Fruit fly (Drosophila melanogaster) whole organism, embryonic: ENCODE results near the gene Exo70.

ENCODE experiments used
- Bdp1 ChIP-seq: fragments of 200-800 bp; sonication (Bioruptor generic); optimal IDR thresholded peaks from 3 replicates; lab custom pipeline; 2016; ENCODE audit warnings: missing biosample characterization, missing genetic modification characterization
- BtbVII ChIP-seq: fragments of 200-800 bp; sonication (Bioruptor generic); optimal IDR thresholded peaks from 3 replicates; lab custom pipeline; 2017; ENCODE audit warnings: missing biosample characterization, mild to moderate bottlenecking, missing genetic modification characterization
- CG1024 ChIP-seq: fragments of 200-800 bp; sonication (Bioruptor generic); IDR thresholded peaks from 2 replicates; pipeline ENCODE4 v1.3.6; 2022; ENCODE audit warnings: missing biosample characterization, missing genetic modification characterization
- CG10274 ChIP-seq: fragments of 200-800 bp; sonication (Bioruptor generic); optimal IDR thresholded peaks from 3 replicates; lab custom pipeline; 2017; ENCODE audit warnings: missing biosample characterization, mild to moderate bottlenecking, missing genetic modification characterization
- CG10462 ChIP-seq: fragments of 200-800 bp; sonication (Bioruptor generic); optimal IDR thresholded peaks from 2 replicates; lab custom pipeline; 2016; ENCODE audit warnings: missing biosample characterization, missing genetic modification characterization
- CG10654 ChIP-seq: fragments of 200-800 bp; sonication (Bioruptor generic); optimal IDR thresholded peaks from 2 replicates; lab custom pipeline; 2016; ENCODE audit warnings: missing biosample characterization, missing genetic modification characterization
- CG11504 ChIP-seq: fragments of 200-800 bp; sonication (Bioruptor generic); optimal IDR thresholded peaks from 3 replicates; lab custom pipeline; 2019; ENCODE audit warnings: missing biosample characterization, mild to moderate bottlenecking, missing genetic modification characterization, moderate library complexity
- CG1602 ChIP-seq: fragments of 200-800 bp; sonication (Bioruptor generic); optimal IDR thresholded peaks from 3 replicates; lab custom pipeline; 2016; ENCODE audit warnings: missing biosample characterization, missing genetic modification characterization
- CG18619 ChIP-seq: fragments of 200-800 bp; sonication (Bioruptor generic); optimal IDR thresholded peaks from 3 replicates; lab custom pipeline; 2017; ENCODE audit warnings: missing biosample characterization, mild to moderate bottlenecking, missing genetic modification characterization
- CG2199 ChIP-seq: fragments of 200-800 bp; sonication (Bioruptor generic); IDR thresholded peaks from 3 replicates; pipeline ENCODE4 v1.3.6; 2022; ENCODE audit warnings: missing biosample characterization, missing genetic modification characterization
- CG2202 ChIP-seq: fragments of 200-800 bp; sonication (Bioruptor generic); optimal IDR thresholded peaks from 2 replicates; lab custom pipeline; 2018; ENCODE audit warnings: missing biosample characterization, mild to moderate bottlenecking, missing genetic modification characterization
- CG3163 ChIP-seq: fragments of 200-800 bp; sonication (Bioruptor generic); optimal IDR thresholded peaks from 3 replicates; lab custom pipeline; 2016; ENCODE audit warnings: missing biosample characterization, missing genetic modification characterization
- CG34422 ChIP-seq: fragments of 200-800 bp; sonication (Bioruptor generic); IDR thresholded peaks from 3 replicates; pipeline ENCODE4 v1.3.6; 2022; ENCODE audit warnings: missing biosample characterization, missing genetic modification characterization
- CG4424 ChIP-seq: fragments of 200-800 bp; sonication (Bioruptor generic); optimal IDR thresholded peaks from 3 replicates; lab custom pipeline; 2016; ENCODE audit warnings: missing biosample characterization, missing genetic modification characterization
- CG5245 ChIP-seq: fragments of 200-800 bp; sonication (Bioruptor generic); optimal IDR thresholded peaks from 3 replicates; lab custom pipeline; 2016; ENCODE audit warnings: missing biosample characterization, missing genetic modification characterization
- CG8089 ChIP-seq: fragments of 200-800 bp; sonication (Bioruptor generic); optimal IDR thresholded peaks from 3 replicates; lab custom pipeline; 2016; ENCODE audit warnings: missing biosample characterization, missing genetic modification characterization
- Camta ChIP-seq: fragments of 200-800 bp; sonication (Bioruptor generic); optimal IDR thresholded peaks from 2 replicates; lab custom pipeline; 2016; ENCODE audit warnings: missing biosample characterization, missing genetic modification characterization
- Chrac-16 ChIP-seq: fragments of 200-800 bp; sonication (Bioruptor generic); optimal IDR thresholded peaks from 3 replicates; lab custom pipeline; 2016; ENCODE audit warnings: missing biosample characterization, missing genetic modification characterization
- CkIIα-i1 ChIP-seq: fragments of 200-800 bp; sonication (Bioruptor generic); IDR thresholded peaks from 2 replicates; pipeline ENCODE4 v1.3.6; 2022; ENCODE audit warnings: missing biosample characterization, missing genetic modification characterization
- Deaf1 ChIP-seq: fragments of 200-800 bp; optimal IDR thresholded peaks from 3 replicates; lab custom pipeline; 2019; ENCODE audit warnings: missing biosample characterization, mild to moderate bottlenecking, missing genetic modification characterization, moderate library complexity
- Dref ChIP-seq: fragments of 200-800 bp; sonication (Bioruptor generic); IDR thresholded peaks from 2 replicates; pipeline ENCODE4 v1.3.6; 2022; ENCODE audit warnings: missing biosample characterization, missing genetic modification characterization
- Eip74EF ChIP-seq, 2 experiments: fragments of 200-800 bp in 1 of 2; fragments of >200 bp in 1 of 2; sonication (Bioruptor generic) in 1 of 2; optimal IDR thresholded peaks; 2 replicates each; lab custom pipeline; 2017 to 2019; ENCODE audit warnings: missing biosample characterization in 2 of 2, missing genetic modification characterization in 2 of 2, mild to moderate bottlenecking in 1 of 2, moderate library complexity in 1 of 2
- MESR4 ChIP-seq: fragments of 200-800 bp; sonication (Bioruptor generic); optimal IDR thresholded peaks from 2 replicates; lab custom pipeline; 2018; ENCODE audit warnings: missing biosample characterization, mild to moderate bottlenecking, missing genetic modification characterization, moderate library complexity
- Mes4 ChIP-seq: fragments of 200-800 bp; sonication (Bioruptor generic); optimal IDR thresholded peaks from 2 replicates; lab custom pipeline; 2016; ENCODE audit warnings: missing biosample characterization, missing genetic modification characterization
- Neu2 ChIP-seq: fragments of 200-800 bp; sonication (Bioruptor generic); optimal IDR thresholded peaks from 3 replicates; lab custom pipeline; 2016; ENCODE audit warnings: missing biosample characterization, missing genetic modification characterization, borderline replicate concordance
- Nf-YA ChIP-seq: fragments of 200-800 bp; sonication (Bioruptor generic); IDR thresholded peaks from 2 replicates; pipeline ENCODE4 v1.3.6; 2022; ENCODE audit warnings: missing biosample characterization, missing genetic modification characterization
- Nf-YC ChIP-seq: fragments of 200-800 bp; optimal IDR thresholded peaks from 3 replicates; lab custom pipeline; 2019; ENCODE audit warnings: missing biosample characterization, mild to moderate bottlenecking, missing genetic modification characterization, moderate library complexity
- Oli ChIP-seq: fragments of 200-800 bp; sonication (Bioruptor generic); optimal IDR thresholded peaks from 2 replicates; lab custom pipeline; 2018; ENCODE audit warnings: missing biosample characterization, mild to moderate bottlenecking, missing genetic modification characterization, moderate library complexity
- Stat92E ChIP-seq, 3 experiments: fragments of >200 bp in 2 of 3; fragments of 200-800 bp in 1 of 3; sonication (Bioruptor generic) in 1 of 3; optimal IDR thresholded peaks; 2 replicates each; lab custom pipeline; 2017 to 2019; ENCODE audit warnings: missing biosample characterization in 3 of 3, missing genetic modification characterization in 3 of 3, mild to moderate bottlenecking in 1 of 3, moderate library complexity in 1 of 3
- ash1 ChIP-seq: fragments of 200-800 bp; sonication (Bioruptor generic); optimal IDR thresholded peaks from 2 replicates; lab custom pipeline; 2018; ENCODE audit warnings: missing biosample characterization, mild to moderate bottlenecking, missing genetic modification characterization
- bowl ChIP-seq: fragments of 200-800 bp; sonication (Bioruptor generic); IDR thresholded peaks from 2 replicates; pipeline ENCODE4 v1.3.6; 2022; ENCODE audit warnings: missing biosample characterization, missing genetic modification characterization
- croc ChIP-seq: fragments of 200-800 bp; sonication (Bioruptor generic); conservative IDR thresholded peaks from 3 replicates; pipeline ENCODE4 v1.3.6; 2022; ENCODE audit warnings: missing biosample characterization, missing genetic modification characterization
- dan ChIP-seq: fragments of 200-800 bp; sonication (Bioruptor generic); IDR thresholded peaks from 2 replicates; pipeline ENCODE4 v1.3.6; 2022; ENCODE audit warnings: missing biosample characterization, missing genetic modification characterization
- fru ChIP-seq: fragments of >200 bp; optimal IDR thresholded peaks from 2 replicates; lab custom pipeline; 2017
- gcm ChIP-seq: fragments of 200-800 bp; sonication (Bioruptor generic); optimal IDR thresholded peaks from 2 replicates; lab custom pipeline; 2019; ENCODE audit warnings: missing biosample characterization, mild to moderate bottlenecking, missing genetic modification characterization, moderate library complexity
- gem ChIP-seq: fragments of 200-800 bp; sonication (Bioruptor generic); optimal IDR thresholded peaks from 2 replicates; lab custom pipeline; 2019; ENCODE audit warnings: missing biosample characterization, mild to moderate bottlenecking, missing genetic modification characterization, moderate library complexity
- gro ChIP-seq: fragments of 200-800 bp; sonication (Bioruptor generic); optimal IDR thresholded peaks from 2 replicates; lab custom pipeline; 2016; ENCODE audit warnings: missing biosample characterization, missing genetic modification characterization
- gsb-n ChIP-seq: fragments of 200-800 bp; sonication (Bioruptor generic); optimal IDR thresholded peaks from 3 replicates; lab custom pipeline; 2018; ENCODE audit warnings: missing biosample characterization, mild to moderate bottlenecking, missing genetic modification characterization
- hb ChIP-seq: fragments of 200-800 bp; sonication (Bioruptor generic); IDR thresholded peaks from 3 replicates; pipeline ENCODE4 v1.3.6; 2022; ENCODE audit warnings: missing biosample characterization, missing genetic modification characterization; ENCODE audit not compliant: partially characterized antibody
- hth ChIP-seq: fragments of >200 bp; optimal IDR thresholded peaks from 2 replicates; lab custom pipeline; 2017; ENCODE audit warnings: inconsistent platforms
- mam ChIP-seq: fragments of 200-800 bp; sonication (Bioruptor generic); optimal IDR thresholded peaks from 3 replicates; lab custom pipeline; 2016; ENCODE audit warnings: missing biosample characterization, missing genetic modification characterization
- mld ChIP-seq: fragments of 200-800 bp; sonication (Bioruptor generic); IDR thresholded peaks from 3 replicates; pipeline ENCODE4 v1.3.6; 2022; ENCODE audit warnings: missing biosample characterization, missing genetic modification characterization; ENCODE audit not compliant: partially characterized antibody
- nmo ChIP-seq: fragments of 200-800 bp; sonication (Bioruptor generic); optimal IDR thresholded peaks from 2 replicates; lab custom pipeline; 2018; ENCODE audit warnings: missing biosample characterization, mild to moderate bottlenecking, missing genetic modification characterization, moderate library complexity
- otp ChIP-seq: fragments of 200-800 bp; sonication (Bioruptor generic); IDR thresholded peaks from 3 replicates; pipeline ENCODE4, ENCODE4 v1.3.6; 2022; ENCODE audit warnings: missing biosample characterization, missing genetic modification characterization
- peb ChIP-seq: fragments of 200-800 bp; sonication (Bioruptor generic); IDR thresholded peaks from 2 replicates; pipeline ENCODE4 v1.3.6; 2022; ENCODE audit warnings: missing biosample characterization, missing genetic modification characterization
- sc ChIP-seq, 3 experiments: fragments of >200 bp in 2 of 3; fragments of 200-800 bp in 1 of 3; sonication (Bioruptor generic) in 1 of 3; optimal IDR thresholded peaks; 2 replicates in 2 of 3; 3 replicates in 1 of 3; lab custom pipeline; 2017; ENCODE audit warnings: mild to moderate bottlenecking in 1 of 3, missing biosample characterization in 1 of 3, missing genetic modification characterization in 1 of 3, missing genetic modification reagents in 1 of 3
- scrt ChIP-seq: fragments of 200-800 bp; sonication (Bioruptor generic); optimal IDR thresholded peaks from 2 replicates; lab custom pipeline; 2018; ENCODE audit warnings: missing biosample characterization, mild to moderate bottlenecking, missing genetic modification characterization, moderate library complexity
- sd ChIP-seq: fragments of 200-800 bp; sonication (Bioruptor generic); optimal IDR thresholded peaks from 3 replicates; lab custom pipeline; 2018; ENCODE audit warnings: missing biosample characterization, mild to moderate bottlenecking, missing genetic modification characterization, moderate library complexity
- slou ChIP-seq: fragments of 200-800 bp; sonication (Bioruptor generic); optimal IDR thresholded peaks from 3 replicates; lab custom pipeline; 2016; ENCODE audit warnings: missing biosample characterization, missing genetic modification characterization
- ttk ChIP-seq: fragments of 200-800 bp; sonication (Bioruptor generic); IDR thresholded peaks from 2 replicates; pipeline ENCODE4 v2.1.2; 2022; ENCODE audit warnings: missing biosample characterization, missing genetic modification characterization
- vvl ChIP-seq: fragments of 200-800 bp; sonication (Bioruptor generic); IDR thresholded peaks from 2 replicates; pipeline ENCODE4 v1.3.6; 2022; ENCODE audit warnings: missing biosample characterization, missing genetic modification characterization

Exo70 gene

DNA sequence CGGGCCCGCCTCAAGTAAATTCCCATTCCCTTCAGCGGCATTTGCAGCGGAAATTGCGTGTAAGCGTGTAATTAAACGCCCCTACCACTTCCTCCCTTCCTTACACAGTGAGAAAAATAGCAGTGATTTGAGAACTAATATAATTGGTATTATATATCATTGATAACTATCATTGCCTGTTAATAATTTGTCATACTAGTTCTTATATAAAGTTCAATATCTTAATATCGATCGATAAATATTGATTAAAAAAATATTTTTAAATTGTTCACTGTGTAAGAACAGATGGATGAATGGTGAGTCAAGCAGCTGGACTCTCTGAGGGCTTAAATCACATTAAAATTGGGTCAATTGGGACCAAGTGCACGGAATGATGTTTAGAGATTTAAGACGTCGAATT is 33.4 kb downstream of the Exo70 start (continued):
- no peak for TF ChIP-seq mam (GFP tag; lab: Kevin White, UChicago)
- TF ChIP-seq fru = no peak
- peak; percentile 53 for TF ChIP-seq gem
- TF ChIP-seq Nf-YA (GFP tag; lab: Robert Waterston, UW) = no peak
- no peak for TF ChIP-seq Chrac-16
- peak; percentile 75 for TF ChIP-seq CG11504 (tag; lab: Kevin White, UChicago)
- TF ChIP-seq peb (GFP tag; lab: Robert Waterston, UW) = no peak
- peak; percentile 56 for TF ChIP-seq Nf-YC (tag; lab: Kevin White, UChicago)
- no peak for TF ChIP-seq CG1602 (GFP tag; lab: Kevin White, UChicago)
- no peak for TF ChIP-seq slou (GFP tag; lab: Kevin White, UChicago)
- TF ChIP-seq hth (lab: Kevin White, UChicago) = no peak
- no peak for TF ChIP-seq dan (GFP tag; lab: Robert Waterston, UW)
- peak; percentile 7 for TF ChIP-seq Oli
- TF ChIP-seq CG10654 (GFP tag; lab: Kevin White, UChicago) = peak; percentile 36
- TF ChIP-seq ttk (GFP tag; lab: Robert Waterston, UW) = peak; percentile 47; the same call in 1 of the 2 replicates
- TF ChIP-seq MESR4 (GFP tag; lab: Kevin White, UChicago) = no peak
- TF ChIP-seq Neu2 (GFP tag; lab: Kevin White, UChicago) = no peak
- TF ChIP-seq CG10462 = no peak
- TF ChIP-seq gcm (GFP tag; lab: Kevin White, UChicago) = no peak
- peak; percentile 76 for TF ChIP-seq vvl (GFP tag; lab: Robert Waterston, UW)
- TF ChIP-seq croc (GFP tag; lab: Robert Waterston, UW) = peak; percentile 42; the same call in 2 of the 3 replicates
- no peak for TF ChIP-seq gsb-n (tag; lab: Kevin White, UChicago)
- peak in 1 of 2 experiments; percentile 39 for TF ChIP-seq Eip74EF (GFP tag; optimal IDR thresholded peaks at IDR 0.05; lab: Kevin White, UChicago)
- no peak for TF ChIP-seq mld
- TF ChIP-seq Dref (GFP tag; lab: Robert Waterston, UW) = no peak
- no peak for TF ChIP-seq CG1024 (GFP tag; lab: Robert Waterston, UW)
- TF ChIP-seq CG10274 = no peak
- no peak for TF ChIP-seq Bdp1
- TF ChIP-seq CkIIα-i1 (GFP tag; lab: Robert Waterston, UW) = no peak
- TF ChIP-seq Stat92E (GFP tag; optimal IDR thresholded peaks at IDR 0.05; lab: Kevin White, UChicago) = no peak
- TF ChIP-seq CG34422 (GFP tag; lab: Robert Waterston, UW) = 0 out of 3 replicates have a peak, but pooled peaks have one; percentile 50
- no peak for TF ChIP-seq Mes4 (GFP tag; lab: Kevin White, UChicago)
- TF ChIP-seq BtbVII (GFP tag; lab: Kevin White, UChicago) = no peak
- TF ChIP-seq CG2199 (GFP tag; lab: Robert Waterston, UW) = peak; percentile 58; the same call in 1 of the 3 replicates
- no peak for TF ChIP-seq gro (GFP tag; lab: Kevin White, UChicago)
- TF ChIP-seq CG4424 (GFP tag; lab: Kevin White, UChicago) = peak; percentile 62
- TF ChIP-seq bowl (GFP tag; lab: Robert Waterston, UW) = no peak
- no peak for TF ChIP-seq CG18619
- no peak for TF ChIP-seq scrt (GFP tag; lab: Kevin White, UChicago)
- no peak for TF ChIP-seq hb
- no peak for TF ChIP-seq ash1 (GFP tag; lab: Kevin White, UChicago)
- no peak for TF ChIP-seq sd (tag; lab: Kevin White, UChicago)
- TF ChIP-seq sc (optimal IDR thresholded peaks at IDR 0.05; lab: Kevin White, UChicago) = no peak
- no peak for TF ChIP-seq sc (GFP tag; optimal IDR thresholded peaks at IDR 0.05; lab: Kevin White, UChicago)
- no peak for TF ChIP-seq Camta (GFP tag; lab: Kevin White, UChicago)
- no peak for TF ChIP-seq CG2202
- TF ChIP-seq otp (GFP tag; lab: Robert Waterston, UW) = 0 out of 3 replicates have a peak, but pooled peaks have one; percentile 8
- peak; percentile 20 for TF ChIP-seq nmo
- peak; percentile 25 for TF ChIP-seq CG5245
- peak; percentile 33 for TF ChIP-seq Deaf1 (tag; lab: Kevin White, UChicago)
- no peak for TF ChIP-seq CG3163
- no peak for TF ChIP-seq CG8089
